Worm (Caenorhabditis elegans): Measurements from ENCODE around the gene dtmk-1.

- TF ChIP-seq cog-1 (tag; optimal IDR thresholded peaks at IDR 0.05) (no peak), med-1 (GFP tag; optimal IDR thresholded peaks at IDR 0.05; ENCODE audit: insufficient read depth) (no peak), T22C8.4 (GFP tag; IDR thresholded peaks at IDR 0.05) (no peak), ztf-29 (GFP tag; IDR thresholded peaks at IDR 0.05) (no peak)
Measured at ce11 chrII:9984866-9985336, 18.0 kb upstream of the dtmk-1 start.

Measured in whole organism, midembryonic.